Worm (Caenorhabditis elegans): ENCODE results near the gene lst-6.

DNA sequence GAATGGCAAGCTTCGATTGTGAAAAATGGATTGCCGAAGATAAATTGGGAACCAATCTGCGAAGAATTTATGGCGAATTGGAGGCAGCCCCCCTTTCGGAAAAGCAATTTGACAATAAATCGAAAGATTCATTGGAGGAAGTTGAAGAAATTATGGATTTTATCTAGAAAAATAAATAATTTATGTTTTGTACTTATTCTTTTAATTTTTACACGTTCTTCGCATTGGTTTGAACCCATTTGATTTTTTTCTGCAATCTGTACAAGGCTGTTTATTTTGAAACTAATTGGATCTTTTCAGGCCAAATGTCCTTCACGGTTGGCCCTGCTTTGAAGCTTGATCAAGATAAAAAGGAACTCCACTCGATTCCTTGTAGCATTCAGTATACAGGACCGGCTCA lies 30.7 kb upstream of the lst-6 start, which contains the start of gene ZK1127.13:
- TF ChIP-seq tbx-2 (tag; optimal IDR thresholded peaks at IDR 0.05) (no peak), efl-1 (optimal IDR thresholded peaks at IDR 0.05) (no peak), efl-1 (GFP tag; optimal IDR thresholded peaks at IDR 0.05 in 1 of 2) (peak in 1 of 2 experiments; percentile 67), unc-62 (GFP tag; optimal IDR thresholded peaks at IDR 0.05) (no peak), ama-1 (optimal IDR thresholded peaks at IDR 0.05) (no peak), lsy-2 (tag; optimal IDR thresholded peaks at IDR 0.05) (no peak), nhr-11 (tag; optimal IDR thresholded peaks at IDR 0.05) (no peak), rnt-1 (tag; optimal IDR thresholded peaks at IDR 0.05) (no peak), elt-3 (tag; optimal IDR thresholded peaks at IDR 0.05) (no peak), unc-130 (tag; optimal IDR thresholded peaks at IDR 0.05) (no peak), skn-1 (tag; optimal IDR thresholded peaks at IDR 0.05) (no peak), mef-2 (tag; optimal IDR thresholded peaks at IDR 0.05) (no peak)
